Worm (Caenorhabditis elegans) whole organism, young adult: ENCODE results near the gene nhr-235.

Source experiments
- C06A6.2 ChIP-seq: fragments of 200-800 bp; sonication (Bioruptor generic); conservative IDR thresholded peaks from 2 replicates; pipeline ENCODE4 v1.3.6; 2022; ENCODE audit warnings: missing genetic modification characterization, missing compliant biosample characterization
- F22D6.2 ChIP-seq: sonication (generic microtip); optimal IDR thresholded peaks from 2 replicates; lab custom pipeline; 2016; ENCODE audit warnings: mild to moderate bottlenecking, missing genetic modification characterization, missing compliant biosample characterization
- F23B12.7 ChIP-seq: sonication (generic microtip); optimal IDR thresholded peaks from 2 replicates; lab custom pipeline; 2017; ENCODE audit warnings: missing genetic modification characterization, mild to moderate bottlenecking, missing compliant biosample characterization, antibody characterized with exemption, moderate library complexity; ENCODE audit not compliant: insufficient read depth
- F39B2.1 ChIP-seq: fragments of 200-800 bp; sonication (Bioruptor generic); IDR thresholded peaks from 2 replicates; pipeline ENCODE4 v1.3.6; 2022; ENCODE audit warnings: missing genetic modification reagents, missing genetic modification characterization, missing compliant biosample characterization
- F55B11.4 ChIP-seq: sonication (generic microtip); optimal IDR thresholded peaks from 2 replicates; lab custom pipeline; 2016; ENCODE audit warnings: missing compliant biosample characterization, missing genetic modification characterization, borderline replicate concordance; ENCODE audit not compliant: insufficient read depth
- Y53G8AR.9 ChIP-seq: fragments of 200-800 bp; sonication (Bioruptor generic); conservative IDR thresholded peaks from 2 replicates; pipeline ENCODE4 v1.3.6; 2022; ENCODE audit warnings: missing genetic modification reagents, missing genetic modification characterization, missing compliant biosample characterization
- Y95B8A.8 ChIP-seq: fragments of 200-800 bp; sonication (Bioruptor generic); IDR thresholded peaks from 2 replicates; pipeline ENCODE4 v1.3.6; 2022; ENCODE audit warnings: missing genetic modification reagents, missing genetic modification characterization, missing compliant biosample characterization
- ZK185.1 ChIP-seq: sonication (generic microtip); optimal IDR thresholded peaks from 2 replicates; lab custom pipeline; 2016; ENCODE audit warnings: mild to moderate bottlenecking, missing genetic modification characterization, missing compliant biosample characterization; ENCODE audit not compliant: poor library complexity, severe bottlenecking
- atf-7 ChIP-seq: sonication (generic microtip); optimal IDR thresholded peaks from 2 replicates; lab custom pipeline; 2017; ENCODE audit warnings: mild to moderate bottlenecking, missing genetic modification characterization, missing compliant biosample characterization
- athp-1 ChIP-seq: sonication (generic microtip); optimal IDR thresholded peaks from 2 replicates; lab custom pipeline; 2017; ENCODE audit warnings: mild to moderate bottlenecking, missing genetic modification characterization, missing compliant biosample characterization
- attf-3 ChIP-seq: fragments of 200-800 bp; sonication (Bioruptor generic); conservative IDR thresholded peaks from 2 replicates; pipeline ENCODE4 v1.3.6; 2022; ENCODE audit warnings: missing genetic modification reagents, missing genetic modification characterization, missing compliant biosample characterization
- attf-5 ChIP-seq: fragments of 200-800 bp; sonication (Bioruptor generic); optimal IDR thresholded peaks from 2 replicates; lab custom pipeline; 2018; ENCODE audit warnings: mild to moderate bottlenecking, missing genetic modification characterization, missing compliant biosample characterization
- chd-7 ChIP-seq: sonication (generic microtip); optimal IDR thresholded peaks from 2 replicates; lab custom pipeline; 2016; ENCODE audit warnings: mild to moderate bottlenecking, missing genetic modification characterization, moderate library complexity, missing compliant biosample characterization
- die-1 ChIP-seq: sonication (generic microtip); optimal IDR thresholded peaks from 2 replicates; lab custom pipeline; 2016; ENCODE audit warnings: missing genotype, mild to moderate bottlenecking, missing genetic modification characterization, missing compliant biosample characterization
- dox-1 ChIP-seq: fragments of 200-800 bp; sonication (Bioruptor generic); IDR thresholded peaks from 2 replicates; pipeline ENCODE4 v1.3.6; 2022; ENCODE audit warnings: missing genetic modification reagents, missing genetic modification characterization, missing compliant biosample characterization
- egrh-3 ChIP-seq: fragments of 200-800 bp; sonication (Bioruptor generic); IDR thresholded peaks from 2 replicates; pipeline ENCODE4 v1.3.6; 2022; ENCODE audit warnings: missing genetic modification reagents, missing genetic modification characterization, missing compliant biosample characterization
- ekl-4 ChIP-seq: fragments of 200-800 bp; sonication (Bioruptor generic); IDR thresholded peaks from 2 replicates; pipeline ENCODE4 v1.3.6; 2022; ENCODE audit warnings: missing genetic modification reagents, missing genetic modification characterization, missing compliant biosample characterization
- hrde-1 ChIP-seq: sonication (generic microtip); optimal IDR thresholded peaks from 2 replicates; lab custom pipeline; 2016; ENCODE audit warnings: missing genetic modification characterization, mild to moderate bottlenecking, missing compliant biosample characterization, moderate library complexity, missing genotype, missing genetic modification reagents, borderline replicate concordance
- lag-1 ChIP-seq: fragments of 200-800 bp; sonication (Bioruptor generic); IDR thresholded peaks from 2 replicates; pipeline ENCODE4 v1.3.6; 2022; ENCODE audit warnings: missing genetic modification reagents, missing genetic modification characterization, missing compliant biosample characterization
- let-526 ChIP-seq: fragments of 200-800 bp; sonication (Bioruptor generic); IDR thresholded peaks from 2 replicates; pipeline ENCODE4 v1.3.6; 2022; ENCODE audit warnings: missing genetic modification reagents, missing genetic modification characterization, missing compliant biosample characterization
- lsl-1 ChIP-seq: fragments of 200-800 bp; sonication (Bioruptor generic); optimal IDR thresholded peaks from 2 replicates; lab custom pipeline; 2018; ENCODE audit warnings: mild to moderate bottlenecking, missing genetic modification characterization, moderate library complexity, missing compliant biosample characterization
- lsy-27 ChIP-seq: sonication (generic microtip); optimal IDR thresholded peaks from 2 replicates; lab custom pipeline; 2017; ENCODE audit warnings: missing genetic modification characterization, mild to moderate bottlenecking, missing compliant biosample characterization, antibody characterized with exemption, missing genotype, borderline replicate concordance; ENCODE audit not compliant: insufficient read depth
- madf-10 ChIP-seq: sonication (generic microtip); optimal IDR thresholded peaks from 2 replicates; lab custom pipeline; 2016; ENCODE audit warnings: mild to moderate bottlenecking, missing genetic modification characterization, missing compliant biosample characterization
- madf-3 ChIP-seq: fragments of 200-800 bp; sonication (Bioruptor generic); IDR thresholded peaks from 2 replicates; pipeline ENCODE4 v1.3.6; 2022; ENCODE audit warnings: missing genetic modification reagents, missing genetic modification characterization, missing compliant biosample characterization
- mcd-1 ChIP-seq: fragments of 200-800 bp; sonication (Bioruptor generic); IDR thresholded peaks from 2 replicates; pipeline ENCODE4 v1.3.6; 2022; ENCODE audit warnings: missing genetic modification reagents, missing genetic modification characterization, missing compliant biosample characterization
- mxl-1 ChIP-seq: sonication (generic microtip); optimal IDR thresholded peaks from 2 replicates; lab custom pipeline; 2016; ENCODE audit warnings: missing genetic modification characterization, missing compliant biosample characterization
- nfya-1 ChIP-seq: sonication (generic microtip); optimal IDR thresholded peaks from 2 replicates; lab custom pipeline; 2017; ENCODE audit warnings: antibody characterized with exemption, missing compliant biosample characterization, missing genetic modification characterization, borderline replicate concordance; ENCODE audit not compliant: insufficient read depth
- nfyb-1 ChIP-seq: fragments of 200-800 bp; sonication (Bioruptor generic); IDR thresholded peaks from 2 replicates; pipeline ENCODE4 v1.3.6; 2022; ENCODE audit warnings: missing genetic modification reagents, missing genetic modification characterization, missing compliant biosample characterization
- nhr-80 ChIP-seq: sonication (generic microtip); optimal IDR thresholded peaks from 2 replicates; lab custom pipeline; 2016; ENCODE audit warnings: missing genetic modification characterization, missing compliant biosample characterization
- nhr-90 ChIP-seq: sonication (generic microtip); optimal IDR thresholded peaks from 2 replicates; lab custom pipeline; 2016; ENCODE audit warnings: missing genotype, mild to moderate bottlenecking, missing genetic modification characterization, missing compliant biosample characterization
- sea-2 ChIP-seq: fragments of 200-800 bp; sonication (Bioruptor generic); IDR thresholded peaks from 2 replicates; pipeline ENCODE4 v1.3.6; 2022; ENCODE audit warnings: missing genetic modification characterization, missing compliant biosample characterization
- snpc-1.3 ChIP-seq: sonication (generic microtip); optimal IDR thresholded peaks from 2 replicates; lab custom pipeline; 2017; ENCODE audit warnings: missing genetic modification characterization, mild to moderate bottlenecking, missing compliant biosample characterization, antibody characterized with exemption, moderate library complexity, missing genotype, missing genetic modification reagents; ENCODE audit not compliant: insufficient read depth
- snpc-4 ChIP-seq, 5 experiments: fragments of 150-350 bp in 1 of 5; sonication (generic microtip) in 4 of 5; optimal IDR thresholded peaks; 2 replicates each; lab custom pipeline; 2014 to 2018; ENCODE audit warnings: missing genetic modification characterization in 5 of 5, missing biosample characterization in 3 of 5, antibody characterized with exemption in 2 of 5, mild to moderate bottlenecking in 2 of 5, missing compliant biosample characterization in 2 of 5, missing genotype in 2 of 5, moderate library complexity in 2 of 5, missing genetic modification reagents in 1 of 5
- somi-1 ChIP-seq: fragments of 200-800 bp; sonication (Bioruptor generic); optimal IDR thresholded peaks from 2 replicates; lab custom pipeline; 2018; ENCODE audit warnings: mild to moderate bottlenecking, missing genetic modification characterization, missing compliant biosample characterization
- tbp1 ChIP-seq: fragments of 200-800 bp; sonication (Bioruptor generic); optimal IDR thresholded peaks from 2 replicates; lab custom pipeline; 2018; ENCODE audit warnings: mild to moderate bottlenecking, missing genetic modification characterization, missing compliant biosample characterization
- tbx-9 ChIP-seq: sonication (generic microtip); optimal IDR thresholded peaks from 2 replicates; lab custom pipeline; 2016; ENCODE audit warnings: borderline replicate concordance, missing genetic modification characterization, inconsistent platforms, missing compliant biosample characterization
- zim-3 ChIP-seq: sonication (generic microtip); optimal IDR thresholded peaks from 2 replicates; lab custom pipeline; 2017; ENCODE audit warnings: mild to moderate bottlenecking, missing genetic modification characterization, moderate library complexity, missing compliant biosample characterization
- ztf-28 ChIP-seq: fragments of 200-800 bp; sonication (Bioruptor generic); IDR thresholded peaks from 2 replicates; pipeline ENCODE4 v1.3.6; 2022; ENCODE audit warnings: missing genetic modification reagents, missing genetic modification characterization, missing compliant biosample characterization

The nhr-235 gene

DNA sequence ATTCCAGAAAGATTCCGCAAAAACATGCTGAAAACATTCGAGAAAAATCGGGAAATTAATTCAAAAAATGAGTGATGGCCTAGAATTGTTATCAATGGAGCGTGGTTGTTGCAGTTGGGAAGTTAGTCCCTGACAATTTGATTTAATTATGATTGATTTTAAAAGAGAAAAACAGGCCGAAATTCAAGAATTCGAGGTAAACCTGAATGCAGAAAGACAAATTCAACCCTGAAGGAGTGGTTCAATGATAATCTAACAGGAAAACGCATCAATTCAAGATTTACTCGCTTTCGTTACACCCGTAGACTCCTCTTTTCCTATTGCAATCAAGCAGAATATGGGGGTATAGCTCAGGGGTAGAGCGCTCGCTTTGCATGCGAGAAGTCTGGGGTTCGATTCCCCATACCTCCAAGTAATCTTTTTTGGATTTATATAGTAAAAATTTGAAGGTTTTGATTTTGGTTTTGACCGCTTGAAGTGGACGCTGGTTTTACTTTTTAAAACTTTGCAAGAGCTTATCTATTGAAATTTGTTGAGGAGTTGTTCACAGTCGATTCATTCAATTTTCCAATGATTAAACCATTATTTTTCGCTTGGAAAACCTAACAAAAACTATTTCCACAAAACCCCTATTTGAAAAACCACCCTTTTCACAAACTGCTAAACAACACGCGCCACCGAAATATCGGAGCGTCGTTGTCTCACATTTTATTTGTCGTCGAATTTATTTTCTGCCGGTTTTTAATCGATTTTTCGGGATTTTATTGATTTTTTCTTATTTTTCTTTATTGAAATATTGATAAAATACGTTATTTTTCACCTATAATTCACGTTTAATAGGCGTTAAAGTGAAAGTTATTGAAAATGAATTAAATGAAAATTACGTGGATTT lies 37.8 kb downstream of the nhr-235 start (continued):
- TF ChIP-seq F55B11.4 (tag; lab: Kevin White, UChicago) (no peak), zim-3 (peak; percentile 10), madf-10 (tag; lab: Kevin White, UChicago) (peak; percentile 54), dox-1 (GFP tag; lab: Robert Waterston, UW) (peak; percentile 87), attf-5 (GFP tag; lab: Kevin White, UChicago) (peak; percentile 86), snpc-1.3 (peak; percentile 79), F23B12.7 (tag; lab: Kevin White, UChicago) (no peak), nfya-1 (tag; lab: Kevin White, UChicago) (no peak), Y53G8AR.9 (GFP tag; lab: Robert Waterston, UW) (no peak; the same call in 1 of the 2 replicates), ZK185.1 (tag; lab: Kevin White, UChicago) (peak; percentile 72), atf-7 (tag; lab: Kevin White, UChicago) (no peak), F39B2.1 (GFP tag; lab: Robert Waterston, UW) (no peak), nhr-90 (tag; lab: Kevin White, UChicago) (peak; percentile 76), lsy-27 (tag; lab: Kevin White, UChicago) (peak; percentile 4), egrh-3 (GFP tag; lab: Robert Waterston, UW) (no peak), hrde-1 (tag; lab: Kevin White, UChicago) (peak; percentile 52), madf-3 (GFP tag; lab: Robert Waterston, UW) (no peak), athp-1 (peak; percentile 82), tbx-9 (tag; lab: Kevin White, UChicago) (no peak), mcd-1 (GFP tag; lab: Robert Waterston, UW) (peak; percentile 97), lsl-1 (GFP tag; lab: Kevin White, UChicago) (peak; percentile 54), let-526 (GFP tag; lab: Robert Waterston, UW) (no peak), attf-3 (GFP tag; lab: Robert Waterston, UW) (peak; percentile 90), nfyb-1 (GFP tag; lab: Robert Waterston, UW) (peak; percentile 85), snpc-4 (GFP tag; optimal IDR thresholded peaks at IDR 0.05; lab: Kevin White, UChicago) (no peak), snpc-4 (tag; optimal IDR thresholded peaks at IDR 0.05; lab: Kevin White, UChicago) (peak in 3 of 4 experiments; percentile 39 to 63 (median 54)), chd-7 (no peak), lag-1 (GFP tag; lab: Robert Waterston, UW) (no peak)

DNA sequence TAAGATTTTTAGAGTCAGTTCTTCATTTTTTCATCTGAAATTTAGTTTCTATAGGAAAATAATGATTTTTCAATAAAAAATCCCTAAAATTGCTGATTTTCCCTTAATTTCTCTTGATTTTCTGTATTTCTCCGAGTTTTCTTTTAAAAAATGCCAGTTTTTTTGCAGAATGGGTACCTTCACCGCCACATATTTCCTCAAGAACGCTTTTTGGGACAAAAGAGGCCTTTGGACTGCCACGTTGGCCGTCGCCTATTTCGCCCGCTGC lies 38.3 kb downstream of the nhr-235 start, which contains the start of gene Y38E10A.24:
Gene Y38E10A.24, plus strand, starts transcription at position 169 of the 268 bp plus-strand sequence.
- TF ChIP-seq Y95B8A.8 (GFP tag; lab: Robert Waterston, UW) (no peak), ztf-28 (GFP tag; lab: Robert Waterston, UW) (no peak), nhr-80 (tag; lab: Kevin White, UChicago) (no peak), madf-3 (GFP tag; lab: Robert Waterston, UW) (no peak), mxl-1 (tag; lab: Kevin White, UChicago) (no peak), F23B12.7 (tag; lab: Kevin White, UChicago) (no peak), lag-1 (GFP tag; lab: Robert Waterston, UW) (no peak), nfyb-1 (GFP tag; lab: Robert Waterston, UW) (no peak), attf-3 (GFP tag; lab: Robert Waterston, UW) (no peak), snpc-4 (GFP tag; optimal IDR thresholded peaks at IDR 0.05; lab: Kevin White, UChicago) (no peak), snpc-4 (tag; optimal IDR thresholded peaks at IDR 0.05; lab: Kevin White, UChicago) (no peak), atf-7 (tag; lab: Kevin White, UChicago) (no peak), die-1 (no peak), tbp1 (GFP tag; lab: Kevin White, UChicago) (no peak), somi-1 (no peak), F22D6.2 (tag; lab: Kevin White, UChicago) (no peak), sea-2 (GFP tag; lab: Robert Waterston, UW) (no peak), C06A6.2 (no peak), hrde-1 (tag; lab: Kevin White, UChicago) (no peak), lsl-1 (GFP tag; lab: Kevin White, UChicago) (no peak), ekl-4 (GFP tag; lab: Robert Waterston, UW) (no peak)
- TF ChIP-seq, all 124 proteins: peak for 0
